Worm (Caenorhabditis elegans) whole organism, mixed stage, embryonic: ENCODE results near the gene srlf-3.
A peak's percentile ranks its signal among the peaks of the same experiment; 100 is the strongest.

Source experiments
- M03D4.4 ChIP-seq: sonication (generic microtip); optimal IDR thresholded peaks from 2 replicates; lab custom pipeline; 2017; ENCODE audit warnings: mild to moderate bottlenecking, missing genetic modification characterization, missing compliant biosample characterization
- bed-3 ChIP-seq: fragments of 200-800 bp; sonication (Bioruptor generic); optimal IDR thresholded peaks from 3 replicates; lab custom pipeline; 2018; ENCODE audit warnings: mild to moderate bottlenecking, missing genetic modification characterization, moderate library complexity, missing compliant biosample characterization
- blmp-1 ChIP-seq: fragments of 150-350 bp; optimal IDR thresholded peaks from 2 replicates; lab custom pipeline; 2014; ENCODE audit warnings: missing biosample characterization, missing genetic modification characterization
- ceh-39 ChIP-seq: fragments of 150-350 bp; optimal IDR thresholded peaks from 2 replicates; lab custom pipeline; 2014; ENCODE audit warnings: missing biosample characterization, missing genetic modification characterization
- ces-1 ChIP-seq: fragments of 150-350 bp; optimal IDR thresholded peaks from 2 replicates; lab custom pipeline; 2014; ENCODE audit warnings: missing biosample characterization, missing genetic modification reagents, missing genetic modification characterization
- cnd-1 ChIP-seq: fragments of 200-800 bp; sonication (Bioruptor generic); optimal IDR thresholded peaks from 2 replicates; lab custom pipeline; 2018; ENCODE audit warnings: mild to moderate bottlenecking, missing genetic modification characterization, missing compliant biosample characterization
- drap-1 ChIP-seq: fragments of 200-800 bp; sonication (Bioruptor generic); optimal IDR thresholded peaks from 3 replicates; lab custom pipeline; 2018; ENCODE audit warnings: mild to moderate bottlenecking, missing genetic modification characterization, missing compliant biosample characterization
- elt-1 ChIP-seq: sonication (generic microtip); optimal IDR thresholded peaks from 2 replicates; lab custom pipeline; 2017; ENCODE audit warnings: missing genetic modification characterization, mild to moderate bottlenecking, missing compliant biosample characterization, antibody characterized with exemption, moderate library complexity, borderline replicate concordance; ENCODE audit not compliant: insufficient read depth
- elt-3 ChIP-seq: fragments of 150-350 bp; optimal IDR thresholded peaks from 2 replicates; lab custom pipeline; 2014; ENCODE audit warnings: missing biosample characterization, missing genetic modification characterization
- flh-1 ChIP-seq: fragments of 200-800 bp; sonication (Bioruptor generic); optimal IDR thresholded peaks from 2 replicates; lab custom pipeline; 2018; ENCODE audit warnings: mild to moderate bottlenecking, missing genetic modification characterization, moderate library complexity, missing compliant biosample characterization
- ham-2 ChIP-seq: fragments of 200-800 bp; sonication (Bioruptor generic); optimal IDR thresholded peaks from 2 replicates; lab custom pipeline; 2018; ENCODE audit warnings: mild to moderate bottlenecking, missing genetic modification characterization, missing compliant biosample characterization
- hlh-1 ChIP-seq: fragments of 150-350 bp; optimal IDR thresholded peaks from 2 replicates; lab custom pipeline; 2014; ENCODE audit warnings: missing biosample characterization, missing genetic modification reagents, missing genetic modification characterization
- lin-13 ChIP-seq: fragments of 150-350 bp; optimal IDR thresholded peaks from 2 replicates; lab custom pipeline; 2014; ENCODE audit warnings: missing biosample characterization, missing genetic modification characterization
- mab-5 ChIP-seq: fragments of 150-350 bp; optimal IDR thresholded peaks from 2 replicates; lab custom pipeline; 2014; ENCODE audit warnings: missing biosample characterization, missing genetic modification characterization
- mep-1 ChIP-seq: fragments of 150-350 bp; optimal IDR thresholded peaks from 2 replicates; lab custom pipeline; 2017; ENCODE audit warnings: missing biosample characterization, missing genetic modification reagents, missing genetic modification characterization, inconsistent platforms
- mls-2 ChIP-seq: sonication (generic microtip); optimal IDR thresholded peaks from 2 replicates; lab custom pipeline; 2016; ENCODE audit warnings: mild to moderate bottlenecking, missing genetic modification characterization, moderate library complexity, missing compliant biosample characterization
- nhr-12 ChIP-seq: fragments of 150-350 bp; optimal IDR thresholded peaks from 2 replicates; lab custom pipeline; 2014; ENCODE audit warnings: missing biosample characterization, missing genetic modification characterization
- nhr-2 ChIP-seq: fragments of 150-350 bp; optimal IDR thresholded peaks from 2 replicates; lab custom pipeline; 2014; ENCODE audit warnings: missing biosample characterization, missing genetic modification characterization
- nhr-237 ChIP-seq: fragments of 150-350 bp; optimal IDR thresholded peaks from 2 replicates; lab custom pipeline; 2014; ENCODE audit warnings: missing biosample characterization, missing genetic modification characterization
- nhr-28 ChIP-seq: fragments of 150-350 bp; optimal IDR thresholded peaks from 2 replicates; lab custom pipeline; 2014; ENCODE audit warnings: missing biosample characterization, missing genetic modification characterization
- nhr-76 ChIP-seq: sonication (generic microtip); optimal IDR thresholded peaks from 2 replicates; lab custom pipeline; 2017; ENCODE audit warnings: missing biosample characterization, missing genetic modification characterization
- pha-4 ChIP-seq: fragments of 150-350 bp; optimal IDR thresholded peaks from 2 replicates; lab custom pipeline; 2018; ENCODE audit warnings: missing biosample characterization, missing genetic modification reagents, missing genetic modification characterization
- sem-2 ChIP-seq: fragments of 200-800 bp; sonication (Bioruptor generic); optimal IDR thresholded peaks from 2 replicates; lab custom pipeline; 2018; ENCODE audit warnings: mild to moderate bottlenecking, missing genetic modification characterization, missing compliant biosample characterization
- snpc-4 ChIP-seq: fragments of 150-350 bp; optimal IDR thresholded peaks from 2 replicates; lab custom pipeline; 2014; ENCODE audit warnings: missing biosample characterization, missing genetic modification characterization
- sptf-1 ChIP-seq: sonication (generic microtip); optimal IDR thresholded peaks from 2 replicates; lab custom pipeline; 2017; ENCODE audit warnings: mild to moderate bottlenecking, missing genetic modification characterization, moderate library complexity, missing compliant biosample characterization
- tbx-8 ChIP-seq: fragments of 200-800 bp; sonication (Bioruptor generic); optimal IDR thresholded peaks from 2 replicates; lab custom pipeline; 2018; ENCODE audit warnings: mild to moderate bottlenecking, missing genetic modification characterization, moderate library complexity, missing compliant biosample characterization
- unc-120 ChIP-seq: sonication (generic microtip); optimal IDR thresholded peaks from 2 replicates; lab custom pipeline; 2017; ENCODE audit warnings: missing genetic modification characterization, missing compliant biosample characterization; ENCODE audit not compliant: poor library complexity, severe bottlenecking
- unc-39 ChIP-seq: fragments of 150-350 bp; optimal IDR thresholded peaks from 2 replicates; lab custom pipeline; 2014; ENCODE audit warnings: missing biosample characterization, missing genetic modification characterization
- unc-62 ChIP-seq: fragments of 150-350 bp; optimal IDR thresholded peaks from 2 replicates; lab custom pipeline; 2014; ENCODE audit warnings: missing biosample characterization, missing genetic modification reagents, missing genetic modification characterization
- zip-8 ChIP-seq: fragments of 150-350 bp; optimal IDR thresholded peaks from 2 replicates; lab custom pipeline; 2014; ENCODE audit warnings: missing biosample characterization, missing genetic modification characterization
- ztf-11 ChIP-seq: fragments of 150-350 bp; optimal IDR thresholded peaks from 2 replicates; lab custom pipeline; 2014; ENCODE audit warnings: missing biosample characterization, missing genetic modification characterization

Gene srlf-3

ce11 chrIV:8527598-8528012 lies 40.3 kb downstream of the srlf-3 start:
- TF ChIP-seq sptf-1 (tag; lab: Kevin White, UChicago) (no peak), bed-3 (GFP tag; lab: Kevin White, UChicago) (no peak), unc-120 (tag; lab: Kevin White, UChicago) (peak; percentile 22), unc-62 (peak; percentile 35), elt-3 (tag; lab: Kevin White, UChicago) (peak; percentile 69), ces-1 (no peak), flh-1 (GFP tag; lab: Kevin White, UChicago) (no peak)

ce11 chrIV:8528345-8528744 lies 41.1 kb downstream of the srlf-3 start:
- TF ChIP-seq flh-1 (GFP tag; lab: Kevin White, UChicago) (no peak), drap-1 (GFP tag; lab: Kevin White, UChicago) (no peak), nhr-28 (no peak), hlh-1 (no peak), mep-1 (tag; lab: Kevin White, UChicago) (no peak), M03D4.4 (tag; lab: Kevin White, UChicago) (no peak), blmp-1 (tag; lab: Kevin White, UChicago) (no peak), zip-8 (tag; lab: Kevin White, UChicago) (no peak), mls-2 (tag; lab: Kevin White, UChicago) (no peak), sem-2 (GFP tag; lab: Kevin White, UChicago) (no peak), bed-3 (GFP tag; lab: Kevin White, UChicago) (no peak), ceh-39 (tag; lab: Kevin White, UChicago) (no peak), unc-62 (no peak), lin-13 (tag; lab: Kevin White, UChicago) (no peak)

ce11 chrIV:8529039-8529438 lies 41.8 kb downstream of the srlf-3 start:
- TF ChIP-seq nhr-28 (no peak), ham-2 (GFP tag; lab: Kevin White, UChicago) (no peak), mab-5 (tag; lab: Kevin White, UChicago) (no peak), M03D4.4 (tag; lab: Kevin White, UChicago) (no peak), nhr-76 (no peak), elt-1 (tag; lab: Kevin White, UChicago) (no peak), nhr-12 (tag; lab: Kevin White, UChicago) (no peak), snpc-4 (no peak), mep-1 (tag; lab: Kevin White, UChicago) (no peak), sem-2 (GFP tag; lab: Kevin White, UChicago) (no peak), nhr-237 (no peak), unc-120 (tag; lab: Kevin White, UChicago) (no peak), ztf-11 (tag; lab: Kevin White, UChicago) (no peak), flh-1 (GFP tag; lab: Kevin White, UChicago) (no peak), unc-39 (no peak), pha-4 (tag; lab: Kevin White, UChicago) (no peak), drap-1 (GFP tag; lab: Kevin White, UChicago) (no peak), cnd-1 (tag; lab: Kevin White, UChicago) (no peak), hlh-1 (no peak), nhr-2 (tag; lab: Kevin White, UChicago) (no peak)

- peak; percentile 84 for TF ChIP-seq elt-3 (tag; lab: Kevin White, UChicago)
- peak; percentile 61 for TF ChIP-seq blmp-1 (tag; lab: Kevin White, UChicago)
- no peak for TF ChIP-seq tbx-8
- TF ChIP-seq nhr-28 = no peak
These were observed 43.1 kb downstream of the srlf-3 start for ce11 chrIV:8530042-8531027.

- TF ChIP-seq nhr-2 (tag; lab: Kevin White, UChicago) (no peak), unc-39 (no peak), cnd-1 (tag; lab: Kevin White, UChicago) (no peak), unc-62 (no peak), snpc-4 (no peak)
- TF ChIP-seq, all 35 proteins: peak for 0
These were observed 44.7 kb downstream of the srlf-3 start for ce11 chrIV:8532024-8532423.
